Fruit fly (Drosophila melanogaster) whole organism, embryonic: Measurements from ENCODE around the gene ScpX.

Experiments
- ATbp ChIP-seq: fragments of 200-800 bp; sonication (Bioruptor generic); optimal IDR thresholded peaks from 2 replicates; lab custom pipeline; 2017; ENCODE audit warnings: missing biosample characterization, mild to moderate bottlenecking, missing genetic modification characterization, missing genetic modification reagents
- Atf-2 ChIP-seq: fragments of 200-800 bp; sonication (Bioruptor generic); optimal IDR thresholded peaks from 2 replicates; lab custom pipeline; 2016; ENCODE audit warnings: missing biosample characterization, missing genetic modification characterization
- Atf6 ChIP-seq: fragments of 200-800 bp; sonication (Bioruptor generic); IDR thresholded peaks from 2 replicates; pipeline ENCODE4 v1.3.6; 2022; ENCODE audit warnings: missing biosample characterization, missing genetic modification characterization
- Bdp1 ChIP-seq: fragments of 200-800 bp; sonication (Bioruptor generic); optimal IDR thresholded peaks from 3 replicates; lab custom pipeline; 2016; ENCODE audit warnings: missing biosample characterization, missing genetic modification characterization
- CG1024 ChIP-seq: fragments of 200-800 bp; sonication (Bioruptor generic); IDR thresholded peaks from 2 replicates; pipeline ENCODE4 v1.3.6; 2022; ENCODE audit warnings: missing biosample characterization, missing genetic modification characterization
- CG10543 ChIP-seq: fragments of 200-800 bp; sonication (Bioruptor generic); optimal IDR thresholded peaks from 3 replicates; lab custom pipeline; 2017; ENCODE audit warnings: missing biosample characterization, mild to moderate bottlenecking, missing genetic modification characterization, moderate library complexity
- CG10959 ChIP-seq: fragments of 200-800 bp; sonication (Bioruptor generic); IDR thresholded peaks from 2 replicates; pipeline ENCODE4 v1.3.6; 2022; ENCODE audit warnings: missing biosample characterization, missing genetic modification characterization
- CG11247 ChIP-seq: fragments of 200-800 bp; sonication (Bioruptor generic); IDR thresholded peaks from 2 replicates; pipeline ENCODE4 v1.3.6; 2022; ENCODE audit warnings: missing biosample characterization, missing genetic modification characterization
- CG11398 ChIP-seq: fragments of 200-800 bp; sonication (Bioruptor generic); optimal IDR thresholded peaks from 2 replicates; lab custom pipeline; 2016; ENCODE audit warnings: missing biosample characterization, missing genetic modification characterization
- CG1233 ChIP-seq: fragments of 200-800 bp; sonication (Bioruptor generic); optimal IDR thresholded peaks from 4 replicates; lab custom pipeline; 2018; ENCODE audit warnings: missing biosample characterization, mild to moderate bottlenecking, missing genetic modification characterization
- CG13123 ChIP-seq: fragments of 200-800 bp; sonication (Bioruptor generic); optimal IDR thresholded peaks from 2 replicates; lab custom pipeline; 2016; ENCODE audit warnings: missing biosample characterization, missing genetic modification characterization
- CG13775 ChIP-seq: fragments of 200-800 bp; sonication (Bioruptor generic); optimal IDR thresholded peaks from 3 replicates; lab custom pipeline; 2017; ENCODE audit warnings: missing biosample characterization, mild to moderate bottlenecking, missing genetic modification characterization
- CG14710 ChIP-seq: fragments of 200-800 bp; sonication (Bioruptor generic); optimal IDR thresholded peaks from 3 replicates; lab custom pipeline; 2019; ENCODE audit warnings: missing biosample characterization, mild to moderate bottlenecking, missing genetic modification characterization, moderate library complexity
- CG15696 ChIP-seq: fragments of 200-800 bp; sonication (Bioruptor generic); optimal IDR thresholded peaks from 2 replicates; lab custom pipeline; 2019; ENCODE audit warnings: missing biosample characterization, mild to moderate bottlenecking, missing genetic modification characterization, moderate library complexity
- CG1603 ChIP-seq: fragments of 200-800 bp; sonication (Bioruptor generic); optimal IDR thresholded peaks from 2 replicates; lab custom pipeline; 2019; ENCODE audit warnings: missing biosample characterization, mild to moderate bottlenecking, missing genetic modification characterization, moderate library complexity
- CG17361 ChIP-seq: fragments of 200-800 bp; sonication (Bioruptor generic); IDR thresholded peaks from 3 replicates; pipeline ENCODE4 v1.3.6; 2022; ENCODE audit warnings: missing biosample characterization, missing genetic modification characterization
- CG1792 ChIP-seq: fragments of 200-800 bp; sonication (Bioruptor generic); optimal IDR thresholded peaks from 2 replicates; lab custom pipeline; 2016; ENCODE audit warnings: missing biosample characterization, missing genetic modification characterization
- CG18619 ChIP-seq: fragments of 200-800 bp; sonication (Bioruptor generic); optimal IDR thresholded peaks from 3 replicates; lab custom pipeline; 2017; ENCODE audit warnings: missing biosample characterization, mild to moderate bottlenecking, missing genetic modification characterization
- CG18764 ChIP-seq: fragments of 200-800 bp; sonication (Bioruptor generic); optimal IDR thresholded peaks from 3 replicates; lab custom pipeline; 2016; ENCODE audit warnings: missing biosample characterization, missing genetic modification characterization
- CG2712 ChIP-seq: fragments of 200-800 bp; optimal IDR thresholded peaks from 3 replicates; lab custom pipeline; 2019; ENCODE audit warnings: missing biosample characterization, mild to moderate bottlenecking, missing genetic modification characterization, moderate library complexity
- CG3281 ChIP-seq: fragments of 200-800 bp; sonication (Bioruptor generic); optimal IDR thresholded peaks from 3 replicates; lab custom pipeline; 2017; ENCODE audit warnings: missing biosample characterization, mild to moderate bottlenecking, missing genetic modification characterization
- CG33557 ChIP-seq: fragments of 200-800 bp; sonication (Bioruptor generic); optimal IDR thresholded peaks from 2 replicates; lab custom pipeline; 2019; ENCODE audit warnings: missing biosample characterization, mild to moderate bottlenecking, missing genetic modification characterization, moderate library complexity
- CG3838 ChIP-seq: fragments of 200-800 bp; sonication (Bioruptor generic); optimal IDR thresholded peaks from 3 replicates; lab custom pipeline; 2016; ENCODE audit warnings: missing biosample characterization, missing genetic modification characterization
- CG4707 ChIP-seq: fragments of 200-800 bp; sonication (Bioruptor generic); optimal IDR thresholded peaks from 2 replicates; lab custom pipeline; 2018; ENCODE audit warnings: missing biosample characterization, mild to moderate bottlenecking, missing genetic modification characterization, moderate library complexity
- CG6683 ChIP-seq: fragments of 200-800 bp; sonication (Bioruptor generic); optimal IDR thresholded peaks from 2 replicates; lab custom pipeline; 2017; ENCODE audit warnings: missing biosample characterization, mild to moderate bottlenecking, missing genetic modification characterization, missing genetic modification reagents
- CG6813 ChIP-seq: fragments of 200-800 bp; sonication (Bioruptor generic); optimal IDR thresholded peaks from 2 replicates; lab custom pipeline; 2017; ENCODE audit warnings: missing biosample characterization, missing genetic modification characterization, mild to moderate bottlenecking, moderate library complexity, missing genetic modification reagents
- CG8290 ChIP-seq, 3 experiments: fragments of 200-800 bp; sonication (Bioruptor generic); optimal IDR thresholded peaks; 2 replicates each; lab custom pipeline; 2016 to 2019; ENCODE audit warnings: missing biosample characterization in 3 of 3, missing genetic modification characterization in 3 of 3, mild to moderate bottlenecking in 2 of 3, moderate library complexity in 1 of 3
- CG8924 ChIP-seq: fragments of 200-800 bp; optimal IDR thresholded peaks from 3 replicates; lab custom pipeline; 2019; ENCODE audit warnings: missing biosample characterization, mild to moderate bottlenecking, missing genetic modification characterization, moderate library complexity
- Camta ChIP-seq: fragments of 200-800 bp; sonication (Bioruptor generic); optimal IDR thresholded peaks from 2 replicates; lab custom pipeline; 2016; ENCODE audit warnings: missing biosample characterization, missing genetic modification characterization
- Doc3 ChIP-seq: fragments of 200-800 bp; sonication (Bioruptor generic); IDR thresholded peaks from 3 replicates; pipeline ENCODE4 v1.3.6; 2022; ENCODE audit warnings: missing biosample characterization, missing genetic modification characterization; ENCODE audit not compliant: partially characterized antibody
- Fer3 ChIP-seq: fragments of 200-800 bp; sonication (Bioruptor generic); optimal IDR thresholded peaks from 2 replicates; lab custom pipeline; 2018; ENCODE audit warnings: missing biosample characterization, mild to moderate bottlenecking, missing genetic modification characterization, moderate library complexity
- Hmr ChIP-seq: fragments of 200-800 bp; sonication (Bioruptor generic); optimal IDR thresholded peaks from 3 replicates; lab custom pipeline; 2017; ENCODE audit warnings: mild to moderate bottlenecking, missing biosample characterization, missing genetic modification reagents, missing genetic modification characterization
- Med ChIP-seq: fragments of 200-800 bp; sonication (Bioruptor generic); peaks from one replicate; lab custom pipeline; 2016; ENCODE audit warnings: missing biosample characterization, missing genetic modification characterization, mild to moderate bottlenecking, inconsistent platforms, moderate library complexity
- Opbp ChIP-seq: fragments of 200-800 bp; sonication (Bioruptor generic); IDR thresholded peaks from 3 replicates; pipeline ENCODE4 v1.3.6; 2022; ENCODE audit warnings: missing biosample characterization, missing genetic modification characterization; ENCODE audit not compliant: partially characterized antibody
- Spps ChIP-seq: fragments of 200-800 bp; sonication (Bioruptor generic); optimal IDR thresholded peaks from 2 replicates; lab custom pipeline; 2018; ENCODE audit warnings: missing biosample characterization, mild to moderate bottlenecking, missing genetic modification characterization
- ara ChIP-seq: fragments of 200-800 bp; sonication (Bioruptor generic); IDR thresholded peaks from 2 replicates; pipeline ENCODE4 v1.3.6; 2022; ENCODE audit warnings: missing biosample characterization, missing genetic modification characterization
- bsh ChIP-seq, 2 experiments: fragments of 200-800 bp; sonication (Bioruptor generic); optimal IDR thresholded peaks; 2 replicates each; lab custom pipeline; 2017 to 2018; ENCODE audit warnings: mild to moderate bottlenecking in 2 of 2, missing biosample characterization in 2 of 2, missing genetic modification characterization in 2 of 2, moderate library complexity in 1 of 2
- chm ChIP-seq: fragments of 200-800 bp; sonication (Bioruptor generic); IDR thresholded peaks from 2 replicates; pipeline ENCODE4 v1.3.6; 2022; ENCODE audit warnings: missing biosample characterization, missing genetic modification characterization
- gce ChIP-seq: fragments of 200-800 bp; sonication (Bioruptor generic); IDR thresholded peaks from 3 replicates; pipeline ENCODE4 v1.3.6; 2022; ENCODE audit warnings: missing biosample characterization, missing genetic modification characterization
- ham ChIP-seq: fragments of 200-800 bp; sonication (Bioruptor generic); IDR thresholded peaks from 2 replicates; pipeline ENCODE4 v1.3.6; 2022; ENCODE audit warnings: missing biosample characterization, missing genetic modification characterization
- hkb ChIP-seq, 2 experiments: fragments of 200-800 bp in 1 of 2; fragments of >200 bp in 1 of 2; sonication (Bioruptor generic) in 1 of 2; IDR thresholded peaks in 1 of 2; optimal IDR thresholded peaks in 1 of 2; 2 replicates each; pipeline versions ENCODE4 v1.3.6 to Lab custom; 2017 to 2022; ENCODE audit warnings: missing biosample characterization in 1 of 2, missing genetic modification characterization in 1 of 2
- lmd ChIP-seq: fragments of 200-800 bp; sonication (Bioruptor generic); IDR thresholded peaks from 2 replicates; pipeline ENCODE4 v1.3.6; 2022; ENCODE audit warnings: missing biosample characterization, missing genetic modification characterization
- mirr ChIP-seq: fragments of 200-800 bp; sonication (Bioruptor generic); optimal IDR thresholded peaks from 3 replicates; lab custom pipeline; 2018; ENCODE audit warnings: missing biosample characterization, mild to moderate bottlenecking, missing genetic modification characterization
- otp ChIP-seq: fragments of 200-800 bp; sonication (Bioruptor generic); IDR thresholded peaks from 3 replicates; pipeline ENCODE4, ENCODE4 v1.3.6; 2022; ENCODE audit warnings: missing biosample characterization, missing genetic modification characterization
- pnt ChIP-seq: fragments of 200-800 bp; sonication (Bioruptor generic); optimal IDR thresholded peaks from 3 replicates; lab custom pipeline; 2016; ENCODE audit warnings: missing biosample characterization, missing genetic modification characterization
- sob ChIP-seq: fragments of 200-800 bp; sonication (Bioruptor generic); IDR thresholded peaks from 2 replicates; pipeline ENCODE4 v1.3.6; 2022; ENCODE audit warnings: missing biosample characterization, missing genetic modification characterization
- sqz ChIP-seq: fragments of 200-800 bp; sonication (Bioruptor generic); optimal IDR thresholded peaks from 3 replicates; lab custom pipeline; 2018; ENCODE audit warnings: missing biosample characterization, mild to moderate bottlenecking, missing genetic modification characterization
- twi ChIP-seq: fragments of 200-800 bp; optimal IDR thresholded peaks from 2 replicates; lab custom pipeline; 2019; ENCODE audit warnings: missing biosample characterization, mild to moderate bottlenecking, missing genetic modification characterization, moderate library complexity
- z ChIP-seq: fragments of 200-800 bp; sonication (Bioruptor generic); IDR thresholded peaks from 3 replicates; pipeline ENCODE4 v1.3.6; 2022; ENCODE audit warnings: missing biosample characterization, missing genetic modification characterization

The ScpX gene

DNA sequence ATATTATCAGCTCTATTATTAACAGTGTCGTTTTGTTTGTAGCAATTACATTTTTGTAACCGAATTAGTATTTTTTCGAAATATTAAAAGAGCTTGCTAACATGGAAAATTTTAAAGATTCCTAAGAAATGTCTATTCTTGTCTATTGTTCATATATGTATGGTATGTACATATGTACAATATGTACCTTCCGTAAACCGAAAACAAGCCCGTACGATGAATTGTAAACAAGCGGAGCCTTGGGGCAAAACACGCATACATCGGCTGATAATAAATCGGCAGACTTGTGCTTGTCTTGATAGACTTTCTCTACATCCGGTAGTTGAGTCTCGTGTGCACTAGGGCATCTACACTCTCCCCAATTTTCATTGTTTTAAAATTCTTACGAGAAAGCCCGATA lies 8.2 kb upstream of the ScpX start (continued):
- TF ChIP-seq ATbp (GFP tag; lab: Kevin White, UChicago) (peak; percentile 80), CG3281 (peak; percentile 8), CG3838 (GFP tag; lab: Kevin White, UChicago) (peak; percentile 4), Bdp1 (GFP tag; lab: Kevin White, UChicago) (no peak), CG10543 (GFP tag; lab: Kevin White, UChicago) (peak; percentile 27), CG17361 (GFP tag; lab: Robert Waterston, UW) (peak; percentile 42; the same call in 2 of the 3 replicates), CG14710 (peak; percentile 36), ara (peak; percentile 80), Med (peak; percentile 86), ham (GFP tag; lab: Robert Waterston, UW) (no peak), lmd (GFP tag; lab: Robert Waterston, UW) (no peak), CG1603 (tag; lab: Kevin White, UChicago) (peak; percentile 38), CG10959 (peak; percentile 41; the same call in 1 of the 2 replicates), CG1792 (GFP tag; lab: Kevin White, UChicago) (peak; percentile 45), CG11247 (GFP tag; lab: Robert Waterston, UW) (peak; percentile 29; the same call in 1 of the 2 replicates), CG18764 (GFP tag; lab: Kevin White, UChicago) (peak; percentile 56), mirr (peak; percentile 76), Camta (GFP tag; lab: Kevin White, UChicago) (peak; percentile 8), otp (GFP tag; lab: Robert Waterston, UW) (0 out of 3 replicates have a peak, but pooled peaks have one; percentile 49), twi (peak; percentile 11), CG2712 (tag; lab: Kevin White, UChicago) (peak; percentile 22), CG4707 (GFP tag; lab: Kevin White, UChicago) (peak; percentile 69), CG8924 (tag; lab: Kevin White, UChicago) (peak; percentile 8), CG18619 (GFP tag; lab: Kevin White, UChicago) (peak; percentile 41), CG13123 (GFP tag; lab: Kevin White, UChicago) (peak; percentile 19), bsh (GFP tag; optimal IDR thresholded peaks at IDR 0.05; lab: Kevin White, UChicago) (peak in 1 of 2 experiments; percentile 79), CG6813 (peak; percentile 80), CG8290 (GFP tag; optimal IDR thresholded peaks at IDR 0.05; lab: Kevin White, UChicago) (no peak), CG8290 (tag; optimal IDR thresholded peaks at IDR 0.05; lab: Kevin White, UChicago) (peak; percentile 60 to 69), Opbp (GFP tag; lab: Robert Waterston, UW) (no peak), CG6683 (peak; percentile 26), Hmr (GFP tag; lab: Kevin White, UChicago) (no peak), gce (peak; percentile 49; the same call in 1 of the 3 replicates), Atf-2 (GFP tag; lab: Kevin White, UChicago) (peak; percentile 27), CG1233 (peak; percentile 73), CG15696 (tag; lab: Kevin White, UChicago) (peak; percentile 77), pnt (GFP tag; lab: Kevin White, UChicago) (peak; percentile 25), Doc3 (GFP tag; lab: Robert Waterston, UW) (no peak), CG13775 (no peak), hkb (optimal IDR thresholded peaks at IDR 0.05; lab: Kevin White, UChicago) (no peak), hkb (GFP tag; IDR thresholded peaks at IDR 0.05; lab: Robert Waterston, UW) (peak; percentile 43; the same call in 1 of the 2 replicates), CG33557 (peak; percentile 88), Spps (tag; lab: Kevin White, UChicago) (peak; percentile 3), CG1024 (GFP tag; lab: Robert Waterston, UW) (peak; percentile 62; the same call in 1 of the 2 replicates), Fer3 (tag; lab: Kevin White, UChicago) (peak; percentile 60), CG11398 (GFP tag; lab: Kevin White, UChicago) (peak; percentile 18), Atf6 (peak; percentile 69), sob (GFP tag; lab: Robert Waterston, UW) (peak; percentile 69), sqz (peak; percentile 49), chm (GFP tag; lab: Robert Waterston, UW) (peak; percentile 42; the same call in 1 of the 2 replicates), z (0 out of 3 replicates have a peak, but pooled peaks have one; percentile 45)
